Fruit fly (Drosophila melanogaster) whole organism, wandering third instar larva: ENCODE measurements around the gene CG1544.

ENCODE experiments used
- Abd-B ChIP-seq: fragments of >200 bp; optimal IDR thresholded peaks from 2 replicates; lab custom pipeline; 2017; ENCODE audit warnings: missing biosample characterization, missing genetic modification characterization
- CG32264 ChIP-seq: fragments of 200-800 bp; sonication (Bioruptor generic); optimal IDR thresholded peaks from 2 replicates; lab custom pipeline; 2016; ENCODE audit warnings: missing biosample characterization, missing genetic modification characterization
- CG9705 ChIP-seq: fragments of 200-800 bp; sonication (Bioruptor generic); optimal IDR thresholded peaks from 2 replicates; lab custom pipeline; 2018; ENCODE audit warnings: missing biosample characterization, mild to moderate bottlenecking, missing genetic modification characterization
- CrebA ChIP-seq: fragments of 200-800 bp; sonication (Bioruptor generic); optimal IDR thresholded peaks from 2 replicates; lab custom pipeline; 2016; ENCODE audit warnings: missing biosample characterization, mild to moderate bottlenecking, missing genetic modification characterization, borderline replicate concordance
- Dfd ChIP-seq: fragments of >200 bp; optimal IDR thresholded peaks from 2 replicates; lab custom pipeline; 2017; ENCODE audit warnings: missing biosample characterization, missing genetic modification characterization
- Dif ChIP-seq: fragments of 200-275, 200-300 bp; sonication (Bioruptor generic); optimal IDR thresholded peaks from 2 replicates; lab custom pipeline; 2018; ENCODE audit warnings: missing biosample characterization, missing genetic modification characterization; ENCODE audit not compliant: partially characterized antibody
- GATAd ChIP-seq: sonication (Bioruptor generic); optimal IDR thresholded peaks from 2 replicates; lab custom pipeline; 2016; ENCODE audit warnings: missing biosample characterization, missing genetic modification characterization
- HLH106 ChIP-seq: fragments of 200-800 bp; optimal IDR thresholded peaks from 3 replicates; lab custom pipeline; 2019; ENCODE audit warnings: missing biosample characterization, mild to moderate bottlenecking, missing genetic modification characterization, moderate library complexity
- Hnf4 ChIP-seq: fragments of 200-800 bp; sonication (Bioruptor generic); optimal IDR thresholded peaks from 2 replicates; lab custom pipeline; 2016; ENCODE audit warnings: missing biosample characterization, mild to moderate bottlenecking, missing genetic modification characterization
- Hr78 ChIP-seq: fragments of >200 bp; optimal IDR thresholded peaks from 2 replicates; lab custom pipeline; 2017; ENCODE audit warnings: missing biosample characterization, missing genetic modification characterization
- Hr83 ChIP-seq: fragments of 200-300 bp; sonication (Bioruptor generic); optimal IDR thresholded peaks from 2 replicates; lab custom pipeline; 2016; ENCODE audit warnings: missing biosample characterization, mild to moderate bottlenecking, missing genetic modification characterization, moderate library complexity; ENCODE audit not compliant: poor library complexity, severe bottlenecking
- Jra ChIP-seq: sonication (Bioruptor generic); optimal IDR thresholded peaks from 2 replicates; lab custom pipeline; 2016; ENCODE audit warnings: missing biosample characterization, missing genetic modification characterization
- Mio ChIP-seq: sonication (Bioruptor generic); optimal IDR thresholded peaks from 2 replicates; lab custom pipeline; 2016; ENCODE audit warnings: missing biosample characterization, missing genetic modification characterization
- Myc ChIP-seq: fragments of >200 bp; optimal IDR thresholded peaks from 2 replicates; lab custom pipeline; 2017
- N ChIP-seq: fragments of >200 bp; optimal IDR thresholded peaks from 2 replicates; lab custom pipeline; 2018; ENCODE audit warnings: missing biosample characterization, missing external identifiers, missing genetic modification characterization
- OdsH ChIP-seq: fragments of 200-800 bp; sonication (Bioruptor generic); optimal IDR thresholded peaks from 2 replicates; lab custom pipeline; 2016; ENCODE audit warnings: missing biosample characterization, mild to moderate bottlenecking, missing genetic modification characterization
- Rel ChIP-seq, 2 experiments: fragments of 200-800 bp; sonication (Bioruptor generic) in 1 of 2; optimal IDR thresholded peaks; 2 replicates in 1 of 2; 3 replicates in 1 of 2; lab custom pipeline; 2016 to 2019; ENCODE audit warnings: mild to moderate bottlenecking in 2 of 2, missing biosample characterization in 2 of 2, missing genetic modification characterization in 2 of 2, moderate library complexity in 1 of 2
- Sp1 ChIP-seq: fragments of 200-800 bp; sonication (Bioruptor generic); optimal IDR thresholded peaks from 3 replicates; lab custom pipeline; 2019; ENCODE audit warnings: missing biosample characterization, mild to moderate bottlenecking, missing genetic modification characterization, moderate library complexity
- Vsx2 ChIP-seq: fragments of 200-300, 225-300 bp; sonication (Bioruptor generic); optimal IDR thresholded peaks from 2 replicates; lab custom pipeline; 2018; ENCODE audit warnings: missing biosample characterization, missing genetic modification characterization; ENCODE audit not compliant: partially characterized antibody
- br ChIP-seq: fragments of 200-800 bp; sonication (Bioruptor generic); optimal IDR thresholded peaks from 2 replicates; lab custom pipeline; 2016; ENCODE audit warnings: missing biosample characterization, missing genetic modification characterization
- brk ChIP-seq: fragments of 200-800 bp; sonication (Bioruptor generic); optimal IDR thresholded peaks from 2 replicates; lab custom pipeline; 2016; ENCODE audit warnings: missing biosample characterization, mild to moderate bottlenecking, missing genetic modification characterization
- dl ChIP-seq, 2 experiments: fragments of 175-275, 200-275 bp in 1 of 2; fragments of 200-275 bp in 1 of 2; sonication (Bioruptor generic); optimal IDR thresholded peaks; lab custom pipeline; 2018; ENCODE audit warnings: mild to moderate bottlenecking in 2 of 2, missing biosample characterization in 2 of 2, missing genetic modification characterization in 2 of 2, moderate library complexity in 2 of 2; ENCODE audit not compliant: partially characterized antibody in 2 of 2, insufficient read depth in 1 of 2
- dmrt93B ChIP-seq: fragments of 200-800 bp; sonication (Bioruptor generic); optimal IDR thresholded peaks from 2 replicates; lab custom pipeline; 2018; ENCODE audit warnings: missing biosample characterization, mild to moderate bottlenecking, missing genetic modification characterization
- dsf ChIP-seq: sonication (Bioruptor generic); optimal IDR thresholded peaks from 2 replicates; lab custom pipeline; 2016; ENCODE audit warnings: missing biosample characterization, missing genetic modification characterization, borderline replicate concordance
- ey ChIP-seq: fragments of 200-800 bp; sonication (Bioruptor generic); optimal IDR thresholded peaks from 2 replicates; lab custom pipeline; 2016; ENCODE audit warnings: missing biosample characterization, missing genetic modification characterization
- foxo ChIP-seq, 2 experiments: fragments of 200-800 bp; sonication (Bioruptor generic); optimal IDR thresholded peaks; 2 replicates in 1 of 2; 3 replicates in 1 of 2; lab custom pipeline; 2016 to 2017; ENCODE audit warnings: missing biosample characterization in 2 of 2, missing genetic modification characterization in 2 of 2
- fru ChIP-seq: fragments of 200-800 bp; sonication (Bioruptor generic); optimal IDR thresholded peaks from 3 replicates; lab custom pipeline; 2016; ENCODE audit warnings: missing biosample characterization, mild to moderate bottlenecking, missing genetic modification characterization
- h ChIP-seq: fragments of 200-800 bp; sonication (Bioruptor generic); optimal IDR thresholded peaks from 3 replicates; lab custom pipeline; 2016; ENCODE audit warnings: missing biosample characterization, mild to moderate bottlenecking, missing genetic modification characterization
- jim ChIP-seq: fragments of 175-275, 200-325 bp; sonication (Bioruptor generic); optimal IDR thresholded peaks from 2 replicates; lab custom pipeline; 2016; ENCODE audit warnings: missing biosample characterization, mild to moderate bottlenecking, missing genetic modification characterization
- lola ChIP-seq: fragments of >200 bp; optimal IDR thresholded peaks from 2 replicates; lab custom pipeline; 2017; ENCODE audit warnings: missing biosample characterization, missing genetic modification characterization
- pan ChIP-seq: fragments of >200 bp; optimal IDR thresholded peaks from 2 replicates; lab custom pipeline; 2017
- psq ChIP-seq: fragments of 200-800 bp; sonication (Bioruptor generic); optimal IDR thresholded peaks from 3 replicates; lab custom pipeline; 2017; ENCODE audit warnings: missing biosample characterization, mild to moderate bottlenecking, missing genetic modification characterization, moderate library complexity
- rgr ChIP-seq: fragments of 200-800 bp; sonication (Bioruptor generic); optimal IDR thresholded peaks from 3 replicates; lab custom pipeline; 2016; ENCODE audit warnings: missing biosample characterization, mild to moderate bottlenecking, missing genetic modification characterization
- sage ChIP-seq: fragments of 200-800 bp; sonication (Bioruptor generic); optimal IDR thresholded peaks from 2 replicates; lab custom pipeline; 2016; ENCODE audit warnings: missing biosample characterization, mild to moderate bottlenecking, missing genetic modification characterization
- sv ChIP-seq: fragments of 200-800 bp; sonication (Bioruptor generic); optimal IDR thresholded peaks from 3 replicates; lab custom pipeline; 2016; ENCODE audit warnings: missing biosample characterization, missing genetic modification characterization
- tai ChIP-seq: sonication (Bioruptor generic); optimal IDR thresholded peaks from 2 replicates; lab custom pipeline; 2016; ENCODE audit warnings: missing biosample characterization, missing genetic modification characterization
- usp ChIP-seq: fragments of >200 bp; optimal IDR thresholded peaks from 2 replicates; lab custom pipeline; 2017; ENCODE audit warnings: missing biosample characterization, missing genetic modification characterization
- woc ChIP-seq: sonication (Bioruptor generic); optimal IDR thresholded peaks from 2 replicates; lab custom pipeline; 2016; ENCODE audit warnings: missing biosample characterization, mild to moderate bottlenecking, missing genetic modification characterization

Gene CG1544

dm6 chr3R:31193062-31193461, 3.7 kb upstream of the CG1544 start, which contains the start of gene bnk:
TSS of gene bnk (plus strand) at chr3R:31193362.
- TF ChIP-seq rgr, result no peak
- no peak for TF ChIP-seq pan (lab: Kevin White, UChicago)
- TF ChIP-seq ey, result no peak
- no peak for TF ChIP-seq usp (GFP tag; lab: Kevin White, UChicago)
- TF ChIP-seq lola (GFP tag; lab: Kevin White, UChicago), result no peak
- no peak for TF ChIP-seq OdsH
- no peak for TF ChIP-seq GATAd (GFP tag; lab: Kevin White, UChicago)
- TF ChIP-seq CrebA (GFP tag; lab: Kevin White, UChicago), result no peak
- TF ChIP-seq dl (GFP tag; optimal IDR thresholded peaks at IDR 0.05; lab: Kevin White, UChicago; ENCODE audit: insufficient read depth in 1 of 2, partially characterized antibody in 2 of 2), result no peak
- no peak for TF ChIP-seq CG9705 (GFP tag; lab: Kevin White, UChicago)
- TF ChIP-seq sv (GFP tag; lab: Kevin White, UChicago), result no peak
- no peak for TF ChIP-seq Hr83 (GFP tag; lab: Kevin White, UChicago)
- no peak for TF ChIP-seq h (GFP tag; lab: Kevin White, UChicago)

- peak; percentile 11 for TF ChIP-seq h (GFP tag; lab: Kevin White, UChicago)
- TF ChIP-seq CrebA (GFP tag; lab: Kevin White, UChicago), result no peak
Observed at dm6 chr3R:31194627-31195026, 2.1 kb upstream of the CG1544 start.

dm6 chr3R:31195695-31196113, 1.0 kb upstream of the CG1544 start, which contains the start of gene mesh:
TSS of gene mesh (minus strand) at chr3R:31195762.
- TF ChIP-seq foxo (GFP tag; optimal IDR thresholded peaks at IDR 0.05; lab: Kevin White, UChicago) (no peak), br (GFP tag; lab: Kevin White, UChicago) (peak; percentile 38), pan (lab: Kevin White, UChicago) (no peak), dmrt93B (GFP tag; lab: Kevin White, UChicago) (no peak), sage (GFP tag; lab: Kevin White, UChicago) (no peak), psq (peak; percentile 30), Dfd (GFP tag; lab: Kevin White, UChicago) (no peak), Mio (GFP tag; lab: Kevin White, UChicago) (no peak), ey (no peak), CrebA (GFP tag; lab: Kevin White, UChicago) (peak; percentile 6), Abd-B (GFP tag; lab: Kevin White, UChicago) (no peak), CG32264 (no peak), HLH106 (no peak), Rel (GFP tag; optimal IDR thresholded peaks at IDR 0.05; lab: Kevin White, UChicago) (no peak), Rel (tag; optimal IDR thresholded peaks at IDR 0.05; lab: Kevin White, UChicago) (peak; percentile 60), lola (GFP tag; lab: Kevin White, UChicago) (no peak), jim (GFP tag; lab: Kevin White, UChicago) (no peak), Jra (peak; percentile 11), Hr78 (GFP tag; lab: Kevin White, UChicago) (no peak), rgr (no peak), dl (GFP tag; optimal IDR thresholded peaks at IDR 0.05; lab: Kevin White, UChicago; ENCODE audit: insufficient read depth in 1 of 2, partially characterized antibody in 2 of 2) (no peak), CG9705 (GFP tag; lab: Kevin White, UChicago) (no peak), woc (GFP tag; lab: Kevin White, UChicago) (no peak), Sp1 (GFP tag; lab: Kevin White, UChicago) (no peak), Vsx2 (peak; percentile 61), N (GFP tag; lab: Kevin White, UChicago) (no peak), Hr83 (GFP tag; lab: Kevin White, UChicago) (no peak), GATAd (GFP tag; lab: Kevin White, UChicago) (no peak), Dif (GFP tag; lab: Kevin White, UChicago) (peak; percentile 54), fru (GFP tag; lab: Kevin White, UChicago) (peak; percentile 46), Myc (lab: Kevin White, UChicago) (no peak), sv (GFP tag; lab: Kevin White, UChicago) (no peak), OdsH (no peak), brk (GFP tag; lab: Kevin White, UChicago) (no peak), h (GFP tag; lab: Kevin White, UChicago) (peak; percentile 45), tai (GFP tag; lab: Kevin White, UChicago) (no peak), usp (GFP tag; lab: Kevin White, UChicago) (no peak), dsf (no peak), Hnf4 (GFP tag; lab: Kevin White, UChicago) (no peak)
